Fruit fly (Drosophila melanogaster) S2 (cell line): ENCODE data around the gene mRpS6.

Source experiments
- CG8478 ChIP-seq: fragments of >200 bp; optimal IDR thresholded peaks from 2 replicates; lab custom pipeline; 2018
- CTCF ChIP-seq, 2 experiments: fragments of >200 bp; optimal IDR thresholded peaks; 2 replicates each; lab custom pipeline; 2018

DNA sequence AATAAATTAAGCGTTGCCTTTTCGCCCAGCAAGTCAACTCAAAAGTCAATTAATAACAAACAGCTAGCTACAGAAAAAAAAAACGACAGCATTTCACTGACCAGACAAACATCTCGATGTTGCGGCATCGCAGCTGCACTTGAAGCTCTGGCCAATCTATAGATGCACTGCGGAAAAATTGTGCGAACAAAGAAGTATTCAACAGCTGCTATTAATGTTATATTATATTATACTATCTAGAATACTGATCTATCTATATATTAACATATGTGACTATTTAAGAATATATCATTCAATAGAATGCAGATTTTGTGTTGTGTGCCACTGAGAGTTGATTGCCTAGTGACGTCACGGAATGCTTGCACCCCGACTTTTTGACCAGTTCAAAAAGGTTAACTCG is 16.3 kb upstream of the mRpS6 start:
- TF ChIP-seq CG8478 (lab: Kevin White, UChicago) (no peak), CTCF (optimal IDR thresholded peaks at IDR 0.05; lab: Kevin White, UChicago) (no peak)
